Worm (Caenorhabditis elegans) whole organism, L2 larva: ENCODE data around the gene F53B3.5.
A peak's percentile ranks its signal among the peaks of the same experiment; 100 is the strongest.

Experiments
- aly-2 ChIP-seq: fragments of 150-350 bp; optimal IDR thresholded peaks from 2 replicates; lab custom pipeline; 2014; ENCODE audit warnings: missing biosample characterization, missing genetic modification characterization
- ama-1 ChIP-seq: fragments of 150-350 bp; optimal IDR thresholded peaks from 2 replicates; lab custom pipeline; 2018; ENCODE audit warnings: inconsistent platforms
- gmeb-1 ChIP-seq: fragments of 150-350 bp; optimal IDR thresholded peaks from 2 replicates; lab custom pipeline; 2014; ENCODE audit warnings: missing biosample characterization, missing genetic modification characterization
- lin-11 ChIP-seq: fragments of 150-350 bp; sonication (generic microtip); optimal IDR thresholded peaks from 2 replicates; lab custom pipeline; 2014; ENCODE audit warnings: missing biosample characterization, missing genetic modification characterization, inconsistent platforms, mixed read lengths
- lin-13 ChIP-seq: fragments of 150-350 bp; optimal IDR thresholded peaks from 2 replicates; lab custom pipeline; 2014; ENCODE audit warnings: missing biosample characterization, missing genetic modification reagents, missing genetic modification characterization
- lsy-2 ChIP-seq, 2 experiments: fragments of 150-350 bp in 1 of 2; sonication (generic microtip) in 1 of 2; optimal IDR thresholded peaks; 2 replicates each; lab custom pipeline; 2014 to 2017; ENCODE audit warnings: missing biosample characterization in 2 of 2, missing genetic modification characterization in 2 of 2
- nhr-237 ChIP-seq: fragments of 150-350 bp; optimal IDR thresholded peaks from 2 replicates; lab custom pipeline; 2014; ENCODE audit warnings: missing biosample characterization, missing genetic modification characterization
- nhr-77 ChIP-seq: fragments of 150-350 bp; optimal IDR thresholded peaks from 2 replicates; lab custom pipeline; 2014; ENCODE audit warnings: missing biosample characterization, missing genetic modification characterization
- peb-1 ChIP-seq: fragments of 150-350 bp; optimal IDR thresholded peaks from 2 replicates; lab custom pipeline; 2014; ENCODE audit warnings: missing biosample characterization, missing genetic modification characterization
- sma-3 ChIP-seq: sonication (generic microtip); optimal IDR thresholded peaks from 2 replicates; lab custom pipeline; 2016; ENCODE audit warnings: missing genetic modification reagents, missing genetic modification characterization, missing compliant biosample characterization

DNA sequence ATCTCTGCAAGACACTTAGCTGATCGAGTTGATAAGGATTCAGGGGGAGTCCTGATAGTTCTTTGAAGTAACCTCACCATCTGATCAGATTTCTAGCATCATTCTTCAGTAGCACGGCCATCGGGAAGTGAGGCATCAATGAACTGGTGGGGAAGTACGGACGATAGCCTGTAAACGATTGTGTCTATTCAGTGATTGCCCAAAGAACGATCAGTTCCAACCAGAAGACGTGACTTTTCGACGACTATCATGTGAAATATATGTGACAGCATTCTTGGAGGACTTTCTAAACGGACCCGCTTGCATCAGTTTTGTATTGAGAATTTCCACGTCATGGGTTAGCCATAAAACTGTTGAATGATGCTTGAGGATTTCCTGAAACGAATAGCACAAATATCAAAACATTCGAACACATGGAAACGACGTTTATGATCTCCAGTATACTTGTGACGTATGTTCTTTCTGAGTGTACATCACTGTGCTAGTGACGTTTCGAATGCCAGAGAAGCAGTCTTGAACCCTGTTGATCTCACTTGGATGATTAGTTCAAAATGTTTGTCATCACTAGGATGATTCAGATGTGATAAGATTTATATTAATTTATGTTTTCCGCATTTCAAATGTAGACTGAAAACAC is 13.8 kb upstream of the F53B3.5 start:
- no peak for TF ChIP-seq lin-11
- no peak for TF ChIP-seq peb-1 (tag; lab: Kevin White, UChicago)
- no peak for TF ChIP-seq nhr-237 (tag; lab: Kevin White, UChicago)
- TF ChIP-seq ama-1 (lab: Kevin White, UChicago): no peak
- TF ChIP-seq lsy-2 (tag; optimal IDR thresholded peaks at IDR 0.05; lab: Kevin White, UChicago): no peak
- no peak for TF ChIP-seq lin-13 (GFP tag; lab: Kevin White, UChicago)
- TF ChIP-seq sma-3: peak; percentile 74
- TF ChIP-seq aly-2 (tag; lab: Kevin White, UChicago): no peak
- no peak for TF ChIP-seq gmeb-1 (tag; lab: Kevin White, UChicago)
- no peak for TF ChIP-seq nhr-77 (tag; lab: Kevin White, UChicago)
